Worm (Caenorhabditis elegans) whole organism, L3 larva: ENCODE measurements around the gene pqn-41.

Source experiments
- ceh-16 ChIP-seq: sonication (generic microtip); optimal IDR thresholded peaks from 2 replicates; lab custom pipeline; 2017; ENCODE audit warnings: missing biosample characterization, missing genetic modification characterization
- jun-1 ChIP-seq: fragments of 150-350 bp; optimal IDR thresholded peaks from 2 replicates; lab custom pipeline; 2014; ENCODE audit warnings: missing biosample characterization, missing genetic modification reagents, missing genetic modification characterization
- nfya-1 ChIP-seq: sonication (generic microtip); optimal IDR thresholded peaks from 2 replicates; lab custom pipeline; 2017; ENCODE audit warnings: missing genetic modification characterization, mild to moderate bottlenecking, missing compliant biosample characterization, antibody characterized with exemption, moderate library complexity; ENCODE audit not compliant: insufficient read depth
- nhr-11 ChIP-seq: fragments of 150-350 bp; optimal IDR thresholded peaks from 2 replicates; lab custom pipeline; 2014; ENCODE audit warnings: missing biosample characterization, missing genetic modification characterization
- nhr-237 ChIP-seq: fragments of 150-350 bp; optimal IDR thresholded peaks from 2 replicates; lab custom pipeline; 2014; ENCODE audit warnings: missing biosample characterization, missing genetic modification characterization
- nhr-25 ChIP-seq: sonication (generic microtip); optimal IDR thresholded peaks from 2 replicates; lab custom pipeline; 2017; ENCODE audit warnings: missing biosample characterization, missing genetic modification characterization
- nhr-28 ChIP-seq: fragments of 150-350 bp; optimal IDR thresholded peaks from 2 replicates; lab custom pipeline; 2014; ENCODE audit warnings: missing biosample characterization, missing genetic modification characterization
- unc-39 ChIP-seq: sonication (generic microtip); optimal IDR thresholded peaks from 4 replicates; lab custom pipeline; 2017; ENCODE audit warnings: missing biosample characterization, missing genetic modification characterization
- ztf-4 ChIP-seq: fragments of 150-350 bp; optimal IDR thresholded peaks from 2 replicates; lab custom pipeline; 2014; ENCODE audit warnings: missing biosample characterization, missing genetic modification characterization

ce11 chrIII:1856175-1856574, 49.6 kb upstream of the pqn-41 start:
- TF ChIP-seq ceh-16 (no peak), ztf-4 (tag; lab: Kevin White, UChicago) (no peak), unc-39 (no peak), nhr-11 (tag; lab: Kevin White, UChicago) (no peak), nhr-237 (tag; lab: Kevin White, UChicago) (no peak), nhr-25 (tag; lab: Kevin White, UChicago) (no peak), nhr-28 (tag; lab: Kevin White, UChicago) (no peak), nfya-1 (no peak), jun-1 (no peak)
